Worm (Caenorhabditis elegans): ENCODE measurements around the gene D2023.4.

- TF ChIP-seq aly-2 (tag; optimal IDR thresholded peaks at IDR 0.05), result no peak
- TF ChIP-seq R02D3.7 (tag; optimal IDR thresholded peaks at IDR 0.05), result no peak
- no peak for TF ChIP-seq elt-1 (tag; optimal IDR thresholded peaks at IDR 0.05)
- TF ChIP-seq lin-13 (GFP tag; optimal IDR thresholded peaks at IDR 0.05), result no peak
- TF ChIP-seq ceh-82 (tag; optimal IDR thresholded peaks at IDR 0.05), result no peak
- no peak for TF ChIP-seq nhr-237 (tag; optimal IDR thresholded peaks at IDR 0.05)
- no peak for TF ChIP-seq lin-39 (tag; optimal IDR thresholded peaks at IDR 0.05)
- TF ChIP-seq nhr-12 (tag; optimal IDR thresholded peaks at IDR 0.05), result no peak
Measured at ce11 chrV:11797272-11797855, 28.2 kb downstream of the D2023.4 start.
